Fruit fly (Drosophila melanogaster) whole organism, prepupa: Measurements from ENCODE around the gene Nrx-1.

Source experiments
- Blimp-1 ChIP-seq: fragments of 200-800 bp; sonication (Bioruptor generic); optimal IDR thresholded peaks from 3 replicates; lab custom pipeline; 2017; ENCODE audit warnings: missing biosample characterization, missing genetic modification characterization, mild to moderate bottlenecking, moderate library complexity, missing genetic modification reagents
- CG10631 ChIP-seq: fragments of 200-800 bp; sonication (Bioruptor generic); optimal IDR thresholded peaks from 2 replicates; lab custom pipeline; 2016; ENCODE audit warnings: missing biosample characterization, missing genetic modification characterization
- CG11902 ChIP-seq: fragments of 200-800 bp; sonication (Bioruptor generic); optimal IDR thresholded peaks from 3 replicates; lab custom pipeline; 2016; ENCODE audit warnings: missing biosample characterization, missing genetic modification characterization
- CG15336 ChIP-seq: fragments of 200-800 bp; sonication (Bioruptor generic); IDR thresholded peaks from 2 replicates; pipeline ENCODE4 v1.3.6; 2022; ENCODE audit warnings: missing biosample characterization, missing genetic modification characterization
- CG1621 ChIP-seq: fragments of 200-800 bp; sonication (Bioruptor generic); optimal IDR thresholded peaks from 3 replicates; lab custom pipeline; 2018; ENCODE audit warnings: missing biosample characterization, mild to moderate bottlenecking, missing genetic modification characterization
- CG3032 ChIP-seq: fragments of 200-800 bp; optimal IDR thresholded peaks from 2 replicates; lab custom pipeline; 2019; ENCODE audit warnings: missing biosample characterization, mild to moderate bottlenecking, missing genetic modification characterization, moderate library complexity
- CG31627 ChIP-seq: fragments of 200-800 bp; sonication (Bioruptor generic); optimal IDR thresholded peaks from 3 replicates; lab custom pipeline; 2016; ENCODE audit warnings: missing biosample characterization, missing genetic modification characterization
- CG32006 ChIP-seq: fragments of 200-800 bp; sonication (Bioruptor generic); optimal IDR thresholded peaks from 3 replicates; lab custom pipeline; 2017; ENCODE audit warnings: missing biosample characterization, mild to moderate bottlenecking, missing genetic modification characterization
- CG34406 ChIP-seq: fragments of 200-800 bp; sonication (Bioruptor generic); optimal IDR thresholded peaks from 3 replicates; lab custom pipeline; 2016; ENCODE audit warnings: missing biosample characterization, missing genetic modification characterization
- CG3919 ChIP-seq: fragments of 200-800 bp; sonication (Bioruptor generic); optimal IDR thresholded peaks from 3 replicates; lab custom pipeline; 2016; ENCODE audit warnings: missing biosample characterization, missing genetic modification characterization
- CG4318 ChIP-seq: fragments of 200-800 bp; sonication (Bioruptor generic); optimal IDR thresholded peaks from 3 replicates; lab custom pipeline; 2017; ENCODE audit warnings: missing biosample characterization, mild to moderate bottlenecking, missing genetic modification characterization
- CG6163 ChIP-seq: fragments of 200-800 bp; sonication (Bioruptor generic); IDR thresholded peaks from 3 replicates; pipeline ENCODE4 v1.3.6; 2022; ENCODE audit warnings: missing biosample characterization, missing genetic modification characterization
- CG6854 ChIP-seq: fragments of 200-800 bp; sonication (Bioruptor generic); optimal IDR thresholded peaks from 2 replicates; lab custom pipeline; 2017; ENCODE audit warnings: missing biosample characterization, mild to moderate bottlenecking, missing genetic modification characterization
- CG7368 ChIP-seq: fragments of 200-800 bp; sonication (Bioruptor generic); optimal IDR thresholded peaks from 3 replicates; lab custom pipeline; 2016; ENCODE audit warnings: missing biosample characterization, missing genetic modification characterization
- CG8119 ChIP-seq: fragments of 200-800 bp; sonication (Bioruptor generic); IDR thresholded peaks from 3 replicates; pipeline ENCODE4 v1.3.6; 2022; ENCODE audit warnings: missing biosample characterization, missing genetic modification characterization
- CG8319 ChIP-seq: fragments of 200-800 bp; sonication (Bioruptor generic); optimal IDR thresholded peaks from 3 replicates; lab custom pipeline; 2016; ENCODE audit warnings: missing biosample characterization, missing genetic modification characterization
- CG9139 ChIP-seq: fragments of 200-800 bp; sonication (Bioruptor generic); optimal IDR thresholded peaks from 3 replicates; lab custom pipeline; 2017; ENCODE audit warnings: missing biosample characterization, mild to moderate bottlenecking, missing genetic modification characterization
- Eip75B ChIP-seq: fragments of 200-800 bp; sonication (Bioruptor generic); optimal IDR thresholded peaks from 3 replicates; lab custom pipeline; 2016; ENCODE audit warnings: missing biosample characterization, missing genetic modification characterization
- Eip93F ChIP-seq: fragments of 200-800 bp; sonication (Bioruptor generic); optimal IDR thresholded peaks from 2 replicates; lab custom pipeline; 2016; ENCODE audit warnings: missing biosample characterization, mild to moderate bottlenecking, missing genetic modification characterization
- Ets96B ChIP-seq: fragments of 200-800 bp; optimal IDR thresholded peaks from 2 replicates; lab custom pipeline; 2019; ENCODE audit warnings: missing biosample characterization, mild to moderate bottlenecking, missing genetic modification characterization, moderate library complexity
- Gug ChIP-seq: fragments of 200-800 bp; sonication (Bioruptor generic); IDR thresholded peaks from 2 replicates; pipeline ENCODE4 v1.3.6; 2022; ENCODE audit warnings: missing biosample characterization, missing genetic modification characterization
- Hr39 ChIP-seq: fragments of 200-800 bp; sonication (Bioruptor generic); optimal IDR thresholded peaks from 2 replicates; lab custom pipeline; 2016; ENCODE audit warnings: missing biosample characterization, missing genetic modification characterization
- Lpt ChIP-seq: fragments of 200-800 bp; sonication (Bioruptor generic); optimal IDR thresholded peaks from 3 replicates; lab custom pipeline; 2016; ENCODE audit warnings: missing biosample characterization, missing genetic modification characterization
- Met ChIP-seq: fragments of 200-800 bp; sonication (Bioruptor generic); optimal IDR thresholded peaks from 3 replicates; lab custom pipeline; 2016; ENCODE audit warnings: missing biosample characterization, missing genetic modification characterization
- Smox ChIP-seq: fragments of 200-800 bp; sonication (Bioruptor generic); optimal IDR thresholded peaks from 3 replicates; lab custom pipeline; 2016; ENCODE audit warnings: missing biosample characterization, missing genetic modification characterization
- Sox102F ChIP-seq: fragments of 200-800 bp; sonication (Bioruptor generic); optimal IDR thresholded peaks from 2 replicates; lab custom pipeline; 2016; ENCODE audit warnings: missing biosample characterization, mild to moderate bottlenecking, missing genetic modification characterization
- Sox14 ChIP-seq: fragments of 200-800 bp; sonication (Bioruptor generic); optimal IDR thresholded peaks from 3 replicates; lab custom pipeline; 2016; ENCODE audit warnings: missing biosample characterization, missing genetic modification characterization
- achi ChIP-seq: fragments of 200-800 bp; sonication (Bioruptor generic); optimal IDR thresholded peaks from 3 replicates; lab custom pipeline; 2016; ENCODE audit warnings: missing biosample characterization, missing genetic modification characterization
- acj6 ChIP-seq: fragments of 200-800 bp; sonication (Bioruptor generic); optimal IDR thresholded peaks from 3 replicates; lab custom pipeline; 2016; ENCODE audit warnings: missing biosample characterization, missing genetic modification characterization
- dac ChIP-seq: fragments of 200-800 bp; sonication (Bioruptor generic); optimal IDR thresholded peaks from 2 replicates; lab custom pipeline; 2017; ENCODE audit warnings: missing biosample characterization, mild to moderate bottlenecking, missing genetic modification characterization
- dsx ChIP-seq: fragments of 200-800 bp; optimal IDR thresholded peaks from 3 replicates; lab custom pipeline; 2019; ENCODE audit warnings: missing biosample characterization, mild to moderate bottlenecking, missing genetic modification characterization, moderate library complexity; ENCODE audit not compliant: poor library complexity, severe bottlenecking
- eg ChIP-seq: fragments of 200-800 bp; sonication (Bioruptor generic); IDR thresholded peaks from 3 replicates; pipeline ENCODE4 v1.3.6; 2022; ENCODE audit warnings: missing biosample characterization, missing genetic modification characterization
- esn ChIP-seq: fragments of 200-800 bp; sonication (Bioruptor generic); optimal IDR thresholded peaks from 2 replicates; lab custom pipeline; 2016; ENCODE audit warnings: missing biosample characterization, mild to moderate bottlenecking, missing genetic modification characterization, moderate library complexity
- fd59A ChIP-seq: fragments of 200-800 bp; sonication (Bioruptor generic); optimal IDR thresholded peaks from 2 replicates; lab custom pipeline; 2017; ENCODE audit warnings: missing biosample characterization, mild to moderate bottlenecking, missing genetic modification characterization, missing genetic modification reagents
- fd85E ChIP-seq: fragments of 200-800 bp; sonication (Bioruptor generic); optimal IDR thresholded peaks from 3 replicates; lab custom pipeline; 2016; ENCODE audit warnings: missing biosample characterization, missing genetic modification characterization
- fkh ChIP-seq: fragments of 200-800 bp; sonication (Bioruptor generic); optimal IDR thresholded peaks from 3 replicates; lab custom pipeline; 2017; ENCODE audit warnings: missing biosample characterization, mild to moderate bottlenecking, missing genetic modification characterization, moderate library complexity
- lz ChIP-seq: fragments of 200-800 bp; sonication (Bioruptor generic); optimal IDR thresholded peaks from 3 replicates; lab custom pipeline; 2016; ENCODE audit warnings: missing biosample characterization, missing genetic modification characterization
- net ChIP-seq: fragments of 200-800 bp; sonication (Bioruptor generic); optimal IDR thresholded peaks from 3 replicates; lab custom pipeline; 2016; ENCODE audit warnings: missing biosample characterization, missing genetic modification characterization
- salr ChIP-seq, 2 experiments: fragments of 200-800 bp; sonication (Bioruptor generic); optimal IDR thresholded peaks; 3 replicates each; lab custom pipeline; 2016 to 2018; ENCODE audit warnings: missing biosample characterization in 2 of 2, missing genetic modification characterization in 2 of 2, mild to moderate bottlenecking in 1 of 2
- svp ChIP-seq: fragments of 200-800 bp; sonication (Bioruptor generic); peaks from one replicate; lab custom pipeline; 2016; ENCODE audit warnings: missing biosample characterization, missing genetic modification characterization
- topi ChIP-seq: fragments of 200-800 bp; sonication (Bioruptor generic); optimal IDR thresholded peaks from 3 replicates; lab custom pipeline; 2016; ENCODE audit warnings: missing biosample characterization, missing genetic modification characterization
- vri ChIP-seq: fragments of 200-800 bp; sonication (Bioruptor generic); optimal IDR thresholded peaks from 3 replicates; lab custom pipeline; 2016; ENCODE audit warnings: missing biosample characterization, mild to moderate bottlenecking, missing genetic modification characterization

The Nrx-1 gene

DNA sequence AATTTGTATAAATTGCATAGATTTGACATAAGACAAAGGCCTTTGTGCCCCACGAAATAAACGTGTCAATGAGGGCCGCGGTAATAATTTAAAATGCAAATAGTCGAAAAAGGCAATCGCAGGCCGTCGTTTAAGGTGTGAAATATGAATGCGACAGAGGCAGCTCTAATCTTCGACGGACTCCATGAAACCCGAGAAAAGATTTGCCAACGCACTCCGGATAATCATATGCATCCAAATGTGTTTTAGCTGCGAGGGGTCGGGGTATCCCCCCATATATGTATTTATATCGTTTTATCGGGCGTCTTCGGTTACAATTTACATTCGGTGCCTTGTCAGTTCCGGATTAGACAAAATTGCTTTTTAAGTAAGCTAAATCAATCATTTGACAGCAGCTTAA is 30.0 kb upstream of the Nrx-1 start:
- TF ChIP-seq Hr39 (GFP tag; lab: Kevin White, UChicago): no peak
- TF ChIP-seq Sox14 (GFP tag; lab: Kevin White, UChicago): no peak
- TF ChIP-seq CG6163 (GFP tag; lab: Robert Waterston, UW): no peak

DNA sequence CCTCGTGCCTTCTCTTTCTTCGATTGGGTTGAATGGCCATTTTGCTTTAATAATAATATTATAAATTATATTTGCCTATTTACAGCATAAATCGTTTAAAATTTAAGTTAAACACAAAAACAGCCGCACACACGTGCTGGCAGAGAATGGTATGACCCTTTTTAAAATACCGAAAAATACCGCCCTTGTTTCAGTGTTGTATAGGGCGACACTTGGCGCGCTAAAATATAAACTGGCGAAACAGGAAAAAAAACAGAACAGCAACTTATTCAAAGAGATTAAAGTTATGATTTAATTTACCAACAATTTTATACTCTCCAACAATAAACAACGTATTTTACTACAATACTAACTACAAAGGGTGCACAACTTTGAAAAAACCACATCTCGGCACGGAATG is 21.8 kb upstream of the Nrx-1 start, which contains the start of gene CG12499:
TSS of gene CG12499 (minus strand) at position 95 of the 400 bp plus-strand sequence.
- TF ChIP-seq CG15336 (no peak), dsx (GFP tag; lab: Kevin White, UChicago) (no peak), esn (GFP tag; lab: Kevin White, UChicago) (no peak), fkh (GFP tag; lab: Kevin White, UChicago) (no peak), CG11902 (GFP tag; lab: Kevin White, UChicago) (no peak), CG7368 (no peak), vri (GFP tag; lab: Kevin White, UChicago) (no peak), CG6854 (GFP tag; lab: Kevin White, UChicago) (no peak)

DNA sequence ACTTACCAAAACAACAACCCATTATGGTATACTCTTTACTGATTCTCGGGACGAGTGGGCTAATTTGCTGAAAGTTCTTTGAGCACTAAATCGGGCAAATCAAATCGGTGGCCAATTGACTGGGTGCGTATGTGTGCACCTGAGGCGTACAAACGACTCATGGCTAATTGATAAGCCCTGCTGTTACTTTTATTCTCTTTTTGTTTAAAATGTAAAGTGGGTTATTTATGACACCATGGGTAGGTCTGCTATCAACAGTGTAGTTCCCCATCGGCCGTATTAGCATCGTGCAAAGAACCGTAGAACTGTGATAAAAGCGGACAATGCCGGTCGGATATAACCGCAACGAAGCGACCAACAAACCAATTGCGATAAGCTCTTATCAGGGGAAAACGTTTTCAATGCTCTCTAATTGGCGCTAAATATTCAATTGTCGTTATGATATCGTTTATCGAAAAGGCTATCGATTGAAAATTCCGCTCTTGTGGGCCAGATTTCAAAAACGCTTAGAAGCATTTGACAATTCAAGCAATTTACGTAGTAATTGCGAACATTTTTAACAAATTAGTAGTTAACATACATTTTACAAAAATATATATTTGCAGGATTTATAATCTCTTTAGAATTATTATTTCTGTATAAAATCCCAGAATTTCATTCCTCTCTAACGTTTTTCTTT is 21.0 kb upstream of the Nrx-1 start, which contains the start of gene CG34288:
TSS of gene CG34288 (minus strand) at position 69 of the 679 bp plus-strand sequence.
- TF ChIP-seq CG31627 (GFP tag; lab: Kevin White, UChicago) (peak; percentile 19), Smox (GFP tag; lab: Kevin White, UChicago) (no peak), Gug (GFP tag; lab: Robert Waterston, UW) (no peak), lz (GFP tag; lab: Kevin White, UChicago) (peak; percentile 32), CG8319 (GFP tag; lab: Kevin White, UChicago) (no peak), acj6 (GFP tag; lab: Kevin White, UChicago) (peak; percentile 31), CG15336 (peak; percentile 75), CG8119 (no peak; the same call in 2 of the 3 replicates), Eip75B (GFP tag; lab: Kevin White, UChicago) (no peak), CG7368 (no peak), Eip93F (GFP tag; lab: Kevin White, UChicago) (peak; percentile 21), fd85E (GFP tag; lab: Kevin White, UChicago) (no peak), dac (GFP tag; lab: Kevin White, UChicago) (no peak), Sox102F (GFP tag; lab: Kevin White, UChicago) (no peak), Blimp-1 (GFP tag; lab: Kevin White, UChicago) (peak; percentile 2), esn (GFP tag; lab: Kevin White, UChicago) (peak; percentile 35)
- TF ChIP-seq, all 60 proteins: peak for 7

DNA sequence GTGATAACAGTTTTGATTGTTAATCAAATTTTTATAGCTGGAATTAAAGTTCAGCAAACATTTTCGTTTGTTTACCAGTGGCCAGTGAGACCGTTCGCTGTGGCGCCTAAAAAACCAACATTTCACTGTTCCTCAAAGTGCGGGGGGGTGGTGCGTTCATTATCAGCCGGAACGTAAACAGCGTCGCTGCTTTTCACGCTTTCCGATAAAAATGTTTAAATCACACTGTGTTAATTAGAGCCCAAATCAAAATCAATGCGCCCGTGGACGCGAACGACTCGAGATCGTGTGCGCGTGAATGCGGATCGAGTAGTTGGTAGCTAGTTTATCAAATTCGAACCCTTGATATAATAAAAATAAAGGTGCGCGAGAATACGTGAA is 20.4 kb upstream of the Nrx-1 start, which contains the start of gene CG34376:
TSS of gene CG34376 (plus strand) at position 226 of the 381 bp plus-strand sequence.
- TF ChIP-seq vri (GFP tag; lab: Kevin White, UChicago) (peak; percentile 18), CG6854 (GFP tag; lab: Kevin White, UChicago) (peak; percentile 63), Eip93F (GFP tag; lab: Kevin White, UChicago) (no peak), CG32006 (GFP tag; lab: Kevin White, UChicago) (peak; percentile 55), Gug (GFP tag; lab: Robert Waterston, UW) (peak; percentile 51), topi (GFP tag; lab: Kevin White, UChicago) (peak; percentile 0), CG9139 (GFP tag; lab: Kevin White, UChicago) (peak; percentile 18), Ets96B (tag; lab: Kevin White, UChicago) (no peak), Sox14 (GFP tag; lab: Kevin White, UChicago) (peak; percentile 18), CG34406 (GFP tag; lab: Kevin White, UChicago) (peak; percentile 13), CG3919 (peak; percentile 18), CG1621 (tag; lab: Kevin White, UChicago) (peak; percentile 94), Met (GFP tag; lab: Kevin White, UChicago) (peak; percentile 5), Lpt (GFP tag; lab: Kevin White, UChicago) (no peak), CG10631 (GFP tag; lab: Kevin White, UChicago) (peak; percentile 25), esn (GFP tag; lab: Kevin White, UChicago) (no peak), fd59A (no peak), fkh (GFP tag; lab: Kevin White, UChicago) (peak; percentile 100), CG3032 (tag; lab: Kevin White, UChicago) (peak; percentile 6), eg (GFP tag; lab: Robert Waterston, UW) (peak; percentile 83), CG8119 (peak; percentile 73; the same call in 1 of the 3 replicates), Sox102F (GFP tag; lab: Kevin White, UChicago) (no peak), svp (GFP tag; lab: Kevin White, UChicago) (peak; percentile 54), net (peak; percentile 46), salr (GFP tag; optimal IDR thresholded peaks at IDR 0.05; lab: Kevin White, UChicago) (peak in 1 of 2 experiments; percentile 55), CG4318 (GFP tag; lab: Kevin White, UChicago) (peak; percentile 27), achi (GFP tag; lab: Kevin White, UChicago) (peak; percentile 24), CG6163 (GFP tag; lab: Robert Waterston, UW) (peak; percentile 74)
